Fruit fly (Drosophila melanogaster) Kc167 (cell line): ENCODE results near the gene Trm1.

Experiments used
- Myc ChIP-seq: fragments of >200 bp; optimal IDR thresholded peaks from 2 replicates; lab custom pipeline; 2017; ENCODE audit warnings: missing external identifiers
- Sin3A ChIP-seq: fragments of >200 bp; optimal IDR thresholded peaks from 2 replicates; lab custom pipeline; 2018; ENCODE audit warnings: missing external identifiers
- h ChIP-seq: fragments of >200 bp; optimal IDR thresholded peaks from 3 replicates; lab custom pipeline; 2018; ENCODE audit warnings: missing external identifiers
- insv ChIP-seq: fragments of >200 bp; optimal IDR thresholded peaks from 3 replicates; lab custom pipeline; 2018; ENCODE audit warnings: missing external identifiers
- psq ChIP-seq: fragments of >200 bp; optimal IDR thresholded peaks from 2 replicates; lab custom pipeline; 2017; ENCODE audit warnings: missing external identifiers
- ttk ChIP-seq: sonication (Bioruptor generic); optimal IDR thresholded peaks from 2 replicates; lab custom pipeline; 2017; ENCODE audit warnings: missing external identifiers

Trm1 gene

DNA sequence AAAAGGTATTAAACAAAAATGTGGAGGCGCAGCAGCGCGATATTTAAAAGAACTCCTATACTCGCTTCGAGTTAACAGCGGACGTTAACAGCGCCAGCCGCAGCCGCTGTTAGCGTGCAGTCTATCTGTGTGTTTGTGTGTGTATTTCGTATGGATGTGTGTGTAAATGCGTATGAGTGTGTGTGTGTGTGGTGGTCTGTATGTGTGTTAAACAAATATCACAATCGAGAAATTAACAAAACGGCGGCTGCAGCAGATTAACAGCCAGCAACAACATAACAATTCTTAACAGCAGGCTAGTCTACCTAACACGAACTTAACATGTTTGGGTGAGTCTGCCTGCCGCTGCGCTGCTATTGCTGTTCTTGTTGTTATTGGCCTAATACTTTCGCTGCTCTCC, 29.4 kb downstream of the Trm1 start:
- TF ChIP-seq psq (lab: Kevin White, UChicago) (no peak), h (no peak), insv (no peak), Sin3A (lab: Kevin White, UChicago) (no peak), Myc (lab: Kevin White, UChicago) (no peak), ttk (lab: Kevin White, UChicago) (no peak)

DNA sequence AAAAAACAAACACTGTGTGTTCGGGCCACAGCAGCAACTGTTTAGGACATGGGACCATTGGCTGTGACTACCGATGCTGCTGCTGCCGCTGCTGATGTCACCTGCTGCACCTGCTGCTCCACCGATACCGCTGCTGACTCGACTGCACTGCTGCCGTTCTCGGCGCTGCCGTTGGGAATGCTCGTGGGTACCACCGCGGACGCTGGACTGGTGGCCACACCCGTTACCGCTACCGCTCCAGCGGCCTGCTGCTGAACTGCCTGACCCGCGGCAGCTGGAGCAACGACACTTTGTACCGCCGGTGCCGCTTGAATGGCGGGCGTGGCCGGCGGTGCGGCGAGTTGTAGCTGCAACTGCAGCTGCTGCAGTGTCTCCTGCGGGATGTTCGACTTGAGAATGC, 29.9 kb downstream of the Trm1 start:
- TF ChIP-seq insv (no peak), Sin3A (lab: Kevin White, UChicago) (no peak), h (no peak), Myc (lab: Kevin White, UChicago) (no peak), psq (lab: Kevin White, UChicago) (no peak), ttk (lab: Kevin White, UChicago) (no peak)

DNA sequence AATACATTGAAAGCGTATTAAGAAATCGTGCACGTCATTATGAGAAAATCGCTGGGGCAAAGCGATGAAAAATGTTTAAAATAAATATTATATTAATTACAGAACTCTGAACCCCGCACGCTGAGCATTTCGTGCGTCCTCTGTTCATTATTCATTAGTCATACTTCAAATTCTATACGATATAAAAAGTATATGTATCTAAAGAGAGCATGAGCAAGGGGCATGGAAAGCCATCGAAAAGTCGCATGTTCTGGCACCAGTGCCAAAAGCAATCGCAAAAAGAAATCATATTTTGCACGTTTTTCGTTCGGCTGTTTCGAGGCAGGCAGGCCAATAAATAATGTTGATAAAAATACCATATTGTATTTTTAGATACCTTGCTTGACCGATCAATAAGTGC, 31.4 kb downstream of the Trm1 start:
- TF ChIP-seq Myc (lab: Kevin White, UChicago) (no peak), insv (no peak), psq (lab: Kevin White, UChicago) (no peak), ttk (lab: Kevin White, UChicago) (no peak), h (no peak), Sin3A (lab: Kevin White, UChicago) (no peak)

DNA sequence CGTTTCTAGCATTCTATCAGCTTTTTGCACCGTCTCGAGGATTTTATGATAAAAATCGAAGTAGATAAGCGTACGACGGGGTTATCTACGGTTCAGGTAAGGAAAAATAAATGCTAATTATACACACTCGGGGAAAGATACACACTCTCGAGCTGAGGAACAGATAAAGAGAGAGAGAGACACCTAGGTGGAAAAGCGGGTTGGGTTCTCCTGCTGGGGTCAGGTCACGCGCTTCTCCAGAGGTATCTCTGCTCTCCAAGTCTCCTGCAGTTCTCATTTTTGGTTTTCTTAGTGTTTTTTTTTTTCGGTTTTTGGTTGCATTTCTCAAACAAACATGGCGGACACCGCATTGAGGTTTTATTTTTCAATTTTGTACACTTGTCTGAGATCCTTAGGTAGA, 32.0 kb downstream of the Trm1 start:
- TF ChIP-seq ttk (lab: Kevin White, UChicago) (peak; percentile 12), Sin3A (lab: Kevin White, UChicago) (no peak)

DNA sequence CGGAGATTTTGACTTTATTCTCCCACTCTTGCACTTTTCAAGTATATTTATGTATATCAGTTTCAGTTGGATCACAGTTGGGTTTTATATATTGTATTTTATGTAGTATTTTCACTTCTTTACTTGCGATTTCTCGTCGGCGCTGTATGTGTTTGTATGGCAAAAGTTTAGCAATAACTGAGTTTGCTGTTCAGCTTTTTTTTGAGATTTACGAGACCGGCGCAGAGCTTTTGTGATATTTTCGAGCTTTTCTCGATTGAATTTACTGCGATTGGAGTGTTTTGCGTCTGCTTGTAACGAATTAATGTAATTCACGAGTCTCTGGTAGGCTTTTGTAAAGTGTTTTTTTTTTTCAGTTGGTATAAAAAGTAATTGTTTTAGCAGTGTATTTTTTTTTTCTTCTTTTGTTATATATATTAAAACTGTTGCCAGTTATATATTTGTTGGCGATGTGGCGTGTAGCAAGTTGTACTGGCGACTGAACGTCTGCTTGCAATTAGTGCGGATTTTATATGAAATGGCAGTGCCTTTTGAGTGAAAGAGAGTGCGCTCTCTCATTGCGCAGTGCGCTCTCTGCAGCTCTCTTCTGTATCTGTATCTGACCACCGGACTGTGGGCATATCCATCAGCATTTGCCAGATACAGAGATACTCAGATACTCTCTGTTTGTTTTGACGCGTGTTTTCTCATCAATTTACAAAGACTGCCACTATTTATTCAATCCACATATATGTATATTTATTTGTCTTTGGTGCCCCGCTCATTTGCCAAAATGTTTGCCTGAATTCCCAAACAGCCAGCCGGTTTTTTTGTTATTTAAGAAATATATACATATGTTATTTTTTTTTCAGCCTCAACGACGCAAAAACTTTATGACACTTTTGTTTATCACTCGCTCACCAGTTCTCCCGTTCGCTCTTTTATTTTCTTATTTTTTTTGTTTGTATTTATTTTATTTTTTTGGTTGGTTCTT, 33.2 kb downstream of the Trm1 start:
- TF ChIP-seq psq (lab: Kevin White, UChicago) (no peak), insv (no peak), Sin3A (lab: Kevin White, UChicago) (no peak), Myc (lab: Kevin White, UChicago) (no peak), h (no peak), ttk (lab: Kevin White, UChicago) (no peak)

DNA sequence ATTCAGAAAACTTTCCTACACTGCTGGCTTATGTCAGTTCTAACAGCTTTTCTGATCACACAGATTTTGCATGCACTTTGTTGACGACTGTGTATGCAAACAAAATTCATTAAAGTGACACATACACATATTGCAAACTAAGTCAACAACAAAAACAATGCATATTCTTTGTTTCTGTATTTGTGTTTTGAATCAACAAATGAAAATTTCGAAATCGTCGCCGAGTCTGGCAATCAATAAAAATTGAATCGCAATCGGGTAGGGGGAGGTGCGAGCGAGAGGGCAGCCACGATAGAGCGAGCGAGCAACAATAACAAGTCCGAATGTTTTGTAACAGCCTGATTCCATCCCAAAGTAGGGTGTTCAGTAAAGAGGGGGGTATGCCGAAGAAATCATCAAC, 35.2 kb downstream of the Trm1 start:
- no peak for TF ChIP-seq ttk (lab: Kevin White, UChicago)
- no peak for TF ChIP-seq Myc (lab: Kevin White, UChicago)
- TF ChIP-seq Sin3A (lab: Kevin White, UChicago): no peak
- TF ChIP-seq insv: no peak

DNA sequence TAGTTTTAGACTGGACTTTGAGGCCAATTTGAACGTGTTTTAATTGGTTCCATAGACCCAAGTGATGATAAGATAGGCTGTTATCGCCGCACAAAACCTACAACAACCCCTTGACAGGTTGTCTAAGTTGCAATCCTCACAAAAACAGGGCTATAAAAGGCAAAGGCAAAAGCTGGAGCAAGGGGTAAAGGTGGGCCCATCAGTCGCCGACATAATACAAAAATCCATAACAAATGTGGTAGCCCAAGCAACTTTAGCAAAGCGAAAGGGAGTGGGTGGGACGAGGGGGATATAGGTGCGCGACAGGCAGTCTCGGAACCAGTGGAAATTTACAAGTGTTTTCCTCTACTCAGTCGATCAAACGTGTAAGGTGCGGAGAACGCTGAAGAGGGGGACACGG, 36.2 kb downstream of the Trm1 start:
- TF ChIP-seq h: no peak
- no peak for TF ChIP-seq Sin3A (lab: Kevin White, UChicago)
- no peak for TF ChIP-seq ttk (lab: Kevin White, UChicago)
- no peak for TF ChIP-seq Myc (lab: Kevin White, UChicago)

DNA sequence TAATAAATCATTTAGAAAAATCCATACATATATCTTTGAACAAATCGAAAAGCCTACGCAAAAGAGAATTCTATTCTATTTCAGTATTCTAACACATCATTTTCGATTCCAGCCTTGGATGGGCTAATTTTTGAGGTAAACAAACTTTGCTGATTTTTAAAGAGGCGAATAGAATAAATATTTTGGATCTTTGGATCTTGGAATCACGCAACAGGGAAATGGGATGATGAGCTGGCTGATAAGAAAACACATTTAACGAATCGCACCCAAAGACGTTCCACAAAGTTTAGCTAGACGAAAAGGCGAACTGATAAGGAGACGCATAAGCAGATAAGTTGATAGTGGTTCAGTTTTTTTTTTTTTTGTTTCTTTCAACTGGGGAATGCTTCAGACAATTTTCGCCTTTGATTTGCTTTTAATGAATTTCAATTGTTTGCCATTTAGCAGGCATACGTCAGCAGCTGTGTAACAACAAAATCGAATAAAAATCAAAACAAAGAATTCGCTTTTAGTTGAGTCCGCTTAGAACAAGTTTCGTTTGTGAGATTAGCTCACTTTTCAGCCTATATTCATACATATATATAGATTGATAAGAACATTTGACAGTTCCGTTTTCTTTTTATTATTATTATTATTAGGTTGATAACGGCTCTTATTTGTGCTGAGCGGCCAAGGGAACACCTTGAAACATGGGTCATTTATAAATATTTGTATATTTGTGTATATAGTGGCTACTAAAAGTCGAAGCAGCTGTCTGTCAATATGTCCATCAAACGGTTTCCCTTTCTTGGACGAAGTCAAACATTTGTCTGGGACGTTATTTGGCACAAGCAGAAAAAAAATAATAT, 37.6 kb downstream of the Trm1 start:
- TF ChIP-seq psq (lab: Kevin White, UChicago) (no peak), Myc (lab: Kevin White, UChicago) (no peak), h (no peak), ttk (lab: Kevin White, UChicago) (no peak), insv (no peak), Sin3A (lab: Kevin White, UChicago) (no peak)

DNA sequence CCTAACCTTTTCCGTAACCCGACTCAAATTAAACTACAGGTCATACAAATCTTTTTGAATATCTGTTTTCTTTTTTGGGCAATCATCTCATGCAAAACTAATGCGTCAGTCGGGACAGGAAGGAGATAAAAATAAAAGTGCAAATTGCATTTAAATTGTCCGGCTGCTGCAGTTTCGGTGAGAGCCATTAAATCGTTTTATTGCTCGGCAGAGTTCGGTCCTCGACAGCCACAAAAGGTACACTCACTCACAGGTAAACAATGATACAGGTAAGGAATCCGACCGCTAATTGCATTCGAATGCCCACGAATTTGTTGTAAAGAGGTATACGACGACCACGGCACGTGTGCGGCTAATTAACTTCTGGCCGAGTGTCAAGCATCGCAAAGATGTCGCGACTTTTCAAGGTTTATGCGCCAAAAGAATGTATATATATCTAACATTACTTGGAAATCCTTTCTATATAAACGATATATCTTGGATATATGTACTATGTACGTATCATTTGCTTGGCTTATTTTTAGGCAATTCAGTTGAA, 38.7 kb downstream of the Trm1 start:
- TF ChIP-seq insv: no peak
- TF ChIP-seq Sin3A (lab: Kevin White, UChicago): no peak
- TF ChIP-seq Myc (lab: Kevin White, UChicago): no peak
- TF ChIP-seq ttk (lab: Kevin White, UChicago): no peak
- TF ChIP-seq h: no peak
- TF ChIP-seq psq (lab: Kevin White, UChicago): no peak

DNA sequence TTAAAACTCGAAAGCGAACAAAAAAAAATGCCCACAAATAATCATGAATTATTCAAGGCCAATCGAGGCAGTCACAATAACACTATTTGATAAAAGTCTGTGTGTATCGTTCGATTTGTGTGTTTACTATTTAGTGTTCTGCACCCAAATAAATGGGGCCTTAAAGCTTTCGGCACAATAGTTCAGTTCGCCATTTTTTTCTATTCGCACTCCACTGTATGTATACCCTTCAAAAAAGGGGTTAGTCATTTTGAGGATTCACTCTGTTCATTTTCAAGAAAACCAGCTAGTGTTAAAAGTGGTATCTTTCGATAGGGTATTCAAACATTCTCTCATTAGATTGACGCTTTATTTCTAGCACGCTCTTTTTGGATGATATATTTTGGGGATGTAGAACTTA, 39.8 kb downstream of the Trm1 start:
- TF ChIP-seq insv (no peak), h (no peak), ttk (lab: Kevin White, UChicago) (no peak), Sin3A (lab: Kevin White, UChicago) (no peak), Myc (lab: Kevin White, UChicago) (no peak), psq (lab: Kevin White, UChicago) (no peak)

DNA sequence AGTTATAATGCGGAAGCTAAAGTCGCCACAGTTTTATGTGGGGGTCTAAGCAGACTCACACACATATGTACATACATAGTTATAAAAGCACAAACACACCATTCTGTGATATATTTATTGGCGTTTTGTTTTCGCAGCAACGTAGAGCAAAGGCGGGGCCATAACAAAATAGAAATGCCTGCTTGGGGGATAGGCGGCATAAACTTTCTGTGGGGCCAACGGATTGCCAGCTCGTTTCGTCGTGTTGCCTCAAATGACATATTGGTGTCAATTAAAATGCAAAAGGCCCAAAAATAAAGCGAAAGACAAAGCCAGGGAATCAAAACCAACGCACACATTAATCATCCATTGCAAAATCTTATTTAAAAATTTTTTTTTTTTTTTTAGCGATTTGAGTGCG, 41.0 kb downstream of the Trm1 start:
- TF ChIP-seq insv: no peak
- TF ChIP-seq h: no peak
- no peak for TF ChIP-seq ttk (lab: Kevin White, UChicago)
- TF ChIP-seq Myc (lab: Kevin White, UChicago): no peak

DNA sequence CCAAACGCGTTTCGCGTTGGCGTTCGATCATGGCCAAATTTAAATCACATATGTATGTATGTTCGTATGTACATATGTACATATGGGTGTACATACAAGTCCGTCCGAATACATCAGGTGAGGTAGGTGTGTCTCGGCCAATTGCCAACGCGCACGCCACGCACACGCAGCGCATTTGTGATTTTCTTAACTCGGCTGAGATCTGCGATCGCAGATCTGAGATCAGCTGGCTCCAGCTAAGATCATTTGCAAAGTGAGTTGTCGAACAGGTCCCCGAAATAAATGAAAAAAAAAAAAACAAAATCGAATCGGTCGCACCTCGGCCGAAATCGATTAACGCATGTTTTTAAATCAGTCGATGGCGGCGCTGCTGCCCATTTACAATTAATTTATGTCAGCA, 41.4 kb downstream of the Trm1 start:
- no peak for TF ChIP-seq insv
- no peak for TF ChIP-seq Myc (lab: Kevin White, UChicago)
- TF ChIP-seq Sin3A (lab: Kevin White, UChicago): no peak
- TF ChIP-seq psq (lab: Kevin White, UChicago): no peak
- no peak for TF ChIP-seq h
- no peak for TF ChIP-seq ttk (lab: Kevin White, UChicago)
